Fruit fly (Drosophila melanogaster) whole organism, pupa: Measurements from ENCODE around the gene GluRIA.

Experiments
- CG10348 ChIP-seq: fragments of 200-800 bp; sonication (Bioruptor generic); IDR thresholded peaks from 2 replicates; pipeline ENCODE4 v1.3.6; 2022; ENCODE audit warnings: missing biosample characterization, missing genetic modification characterization
- CG12605 ChIP-seq: fragments of 200-800 bp; sonication (Bioruptor generic); IDR thresholded peaks from 2 replicates; pipeline ENCODE4 v1.3.6; 2022; ENCODE audit warnings: missing biosample characterization, missing genetic modification characterization
- CG13204 ChIP-seq: fragments of 200-800 bp; sonication (Bioruptor generic); optimal IDR thresholded peaks from 2 replicates; lab custom pipeline; 2018; ENCODE audit warnings: missing biosample characterization, mild to moderate bottlenecking, missing genetic modification characterization, moderate library complexity
- CG14655 ChIP-seq: fragments of 200-800 bp; sonication (Bioruptor generic); optimal IDR thresholded peaks from 3 replicates; lab custom pipeline; 2017; ENCODE audit warnings: mild to moderate bottlenecking, missing biosample characterization, missing genetic modification reagents, missing genetic modification characterization
- CG15710 ChIP-seq: fragments of 200-800 bp; sonication (Bioruptor generic); optimal IDR thresholded peaks from 2 replicates; lab custom pipeline; 2018; ENCODE audit warnings: missing biosample characterization, mild to moderate bottlenecking, missing genetic modification characterization, moderate library complexity
- CG17806 ChIP-seq: fragments of 200-800 bp; sonication (Bioruptor generic); optimal IDR thresholded peaks from 2 replicates; lab custom pipeline; 2018; ENCODE audit warnings: missing biosample characterization, mild to moderate bottlenecking, missing genetic modification characterization, moderate library complexity
- CG32121 ChIP-seq: fragments of 200-800 bp; sonication (Bioruptor generic); IDR thresholded peaks from 2 replicates; pipeline ENCODE4 v1.3.6; 2022; ENCODE audit warnings: missing biosample characterization, missing genetic modification characterization
- CG34367 ChIP-seq: fragments of 200-800 bp; sonication (Bioruptor generic); optimal IDR thresholded peaks from 2 replicates; lab custom pipeline; 2018; ENCODE audit warnings: missing biosample characterization, mild to moderate bottlenecking, missing genetic modification characterization
- CG4496 ChIP-seq: fragments of 200-800 bp; sonication (Bioruptor generic); IDR thresholded peaks from 3 replicates; pipeline ENCODE4 v1.3.6; 2022; ENCODE audit warnings: missing biosample characterization, missing genetic modification characterization
- CG8159 ChIP-seq: fragments of 200-800 bp; sonication (Bioruptor generic); optimal IDR thresholded peaks from 3 replicates; lab custom pipeline; 2018; ENCODE audit warnings: missing biosample characterization, mild to moderate bottlenecking, missing genetic modification characterization, moderate library complexity
- CG8301 ChIP-seq: fragments of 200-800 bp; sonication (Bioruptor generic); optimal IDR thresholded peaks from 2 replicates; lab custom pipeline; 2018; ENCODE audit warnings: missing biosample characterization, mild to moderate bottlenecking, missing genetic modification characterization
- CG9948 ChIP-seq: fragments of 200-800 bp; sonication (Bioruptor generic); optimal IDR thresholded peaks from 2 replicates; lab custom pipeline; 2018; ENCODE audit warnings: missing biosample characterization, mild to moderate bottlenecking, missing genetic modification characterization, moderate library complexity
- D1 ChIP-seq: fragments of 200-800 bp; sonication (Bioruptor generic); optimal IDR thresholded peaks from 2 replicates; lab custom pipeline; 2018; ENCODE audit warnings: missing biosample characterization, mild to moderate bottlenecking, missing genetic modification characterization, moderate library complexity
- EcR ChIP-seq: fragments of 200-800 bp; sonication (Bioruptor generic); optimal IDR thresholded peaks from 3 replicates; lab custom pipeline; 2019; ENCODE audit warnings: missing biosample characterization, missing genetic modification characterization, mild to moderate bottlenecking, moderate library complexity, missing genetic modification reagents
- Ets98B ChIP-seq: fragments of 200-800 bp; sonication (Bioruptor generic); IDR thresholded peaks from 2 replicates; pipeline ENCODE4 v1.3.6; 2022; ENCODE audit warnings: missing biosample characterization, missing genetic modification characterization
- Pif1A ChIP-seq: fragments of 200-800 bp; sonication (Bioruptor generic); optimal IDR thresholded peaks from 3 replicates; lab custom pipeline; 2016; ENCODE audit warnings: missing biosample characterization, missing genetic modification characterization
- Pif1B ChIP-seq: fragments of 200-800 bp; sonication (Bioruptor generic); optimal IDR thresholded peaks from 3 replicates; lab custom pipeline; 2016; ENCODE audit warnings: missing biosample characterization, missing genetic modification characterization
- Snoo ChIP-seq: fragments of 200-800 bp; sonication (Bioruptor generic); optimal IDR thresholded peaks from 3 replicates; lab custom pipeline; 2017; ENCODE audit warnings: missing biosample characterization, mild to moderate bottlenecking, missing genetic modification characterization, inconsistent platforms
- fd96Ca ChIP-seq: fragments of 200-800 bp; sonication (Bioruptor generic); IDR thresholded peaks from 3 replicates; pipeline ENCODE4 v1.3.6; 2022; ENCODE audit warnings: missing biosample characterization, missing genetic modification characterization
- gl ChIP-seq: fragments of 200-800 bp; sonication (Bioruptor generic); optimal IDR thresholded peaks from 2 replicates; lab custom pipeline; 2018; ENCODE audit warnings: missing biosample characterization, mild to moderate bottlenecking, missing genetic modification characterization
- rn ChIP-seq: fragments of 200-800 bp; sonication (Bioruptor generic); IDR thresholded peaks from 2 replicates; pipeline ENCODE4 v1.3.6; 2022; ENCODE audit warnings: missing biosample characterization, missing genetic modification characterization

The GluRIA gene

DNA sequence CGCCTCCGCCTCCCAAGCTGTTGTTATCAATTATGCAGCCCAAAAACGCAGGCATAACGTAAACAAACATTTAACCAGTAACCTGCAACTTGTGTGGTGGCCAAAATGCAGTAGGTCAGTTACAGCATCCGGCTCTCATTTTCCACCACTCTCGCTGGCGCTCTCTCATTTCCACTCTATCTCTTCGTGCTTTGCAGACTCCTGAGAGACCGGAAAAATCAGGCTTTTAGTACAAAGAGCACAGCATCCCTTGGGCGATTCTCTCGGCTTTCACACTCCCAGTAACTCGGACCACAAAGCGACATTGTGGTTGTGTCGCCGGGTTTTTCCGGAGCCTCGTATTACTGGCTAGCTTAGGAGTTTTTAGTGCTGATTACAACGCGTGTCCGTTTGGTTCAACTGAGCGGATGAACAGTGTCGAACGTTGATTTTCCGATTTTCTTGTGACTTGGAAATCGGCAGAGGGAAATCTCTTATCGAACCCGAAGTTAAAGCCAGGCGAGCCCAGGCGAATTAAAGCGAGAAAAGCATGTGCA, at the start of gene GluRIA:
GluRIA (plus strand) TSS at position 364 of the 536 bp plus-strand sequence.
- no peak for TF ChIP-seq rn (GFP tag; lab: Robert Waterston, UW)
- no peak for TF ChIP-seq Pif1A (GFP tag; lab: Kevin White, UChicago)
- peak; percentile 39; the same call in 1 of the 2 replicates for TF ChIP-seq Ets98B (GFP tag; lab: Robert Waterston, UW)
- no peak for TF ChIP-seq gl (tag; lab: Kevin White, UChicago)
- TF ChIP-seq CG13204 (GFP tag; lab: Kevin White, UChicago), result no peak

DNA sequence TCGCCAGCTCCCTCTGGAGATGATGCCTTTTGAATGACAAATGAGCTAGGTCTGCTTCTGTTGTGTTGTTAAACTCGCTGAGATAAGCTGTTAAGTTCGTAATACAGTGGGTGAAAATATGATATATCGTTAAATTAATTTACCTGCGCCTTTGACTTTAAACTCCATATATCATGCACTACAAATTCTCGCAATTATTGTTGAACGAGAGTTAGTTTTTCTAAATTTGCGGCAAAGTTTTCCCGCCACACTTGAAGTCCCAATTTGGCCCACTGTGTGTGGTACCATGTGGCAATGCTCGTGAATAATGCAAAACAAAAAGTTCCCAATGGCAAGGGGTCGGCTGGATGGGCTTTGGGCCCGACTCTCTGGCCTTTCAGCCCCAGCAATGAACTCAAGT, 47.1 kb upstream of the GluRIA start:
- TF ChIP-seq rn (GFP tag; lab: Robert Waterston, UW), result no peak
- no peak for TF ChIP-seq Snoo (tag; lab: Kevin White, UChicago)
- no peak for TF ChIP-seq CG13204 (GFP tag; lab: Kevin White, UChicago)
- TF ChIP-seq CG15710, result no peak
- no peak for TF ChIP-seq CG9948 (tag; lab: Kevin White, UChicago)
- peak; percentile 84 for TF ChIP-seq fd96Ca (GFP tag; lab: Robert Waterston, UW)
- no peak for TF ChIP-seq CG17806 (tag; lab: Kevin White, UChicago)
- peak; percentile 67 for TF ChIP-seq CG12605 (GFP tag; lab: Robert Waterston, UW)
- TF ChIP-seq CG4496, result peak; percentile 80; the same call in 2 of the 3 replicates
- peak; percentile 37 for TF ChIP-seq CG14655 (GFP tag; lab: Kevin White, UChicago)
- TF ChIP-seq CG10348 (GFP tag; lab: Robert Waterston, UW), result 0 out of 2 replicates have a peak, but pooled peaks have one; percentile 11
- peak; percentile 76 for TF ChIP-seq CG8159
- TF ChIP-seq CG34367 (tag; lab: Kevin White, UChicago), result peak; percentile 49
- peak; percentile 72 for TF ChIP-seq CG32121
- TF ChIP-seq Ets98B (GFP tag; lab: Robert Waterston, UW), result peak; percentile 72
- no peak for TF ChIP-seq gl (tag; lab: Kevin White, UChicago)
- no peak for TF ChIP-seq EcR (GFP tag; lab: Kevin White, UChicago)
- no peak for TF ChIP-seq CG8301 (tag; lab: Kevin White, UChicago)
- peak; percentile 73 for TF ChIP-seq Pif1A (GFP tag; lab: Kevin White, UChicago)
- peak; percentile 52 for TF ChIP-seq Pif1B (GFP tag; lab: Kevin White, UChicago)
- no peak for TF ChIP-seq D1 (tag; lab: Kevin White, UChicago)

DNA sequence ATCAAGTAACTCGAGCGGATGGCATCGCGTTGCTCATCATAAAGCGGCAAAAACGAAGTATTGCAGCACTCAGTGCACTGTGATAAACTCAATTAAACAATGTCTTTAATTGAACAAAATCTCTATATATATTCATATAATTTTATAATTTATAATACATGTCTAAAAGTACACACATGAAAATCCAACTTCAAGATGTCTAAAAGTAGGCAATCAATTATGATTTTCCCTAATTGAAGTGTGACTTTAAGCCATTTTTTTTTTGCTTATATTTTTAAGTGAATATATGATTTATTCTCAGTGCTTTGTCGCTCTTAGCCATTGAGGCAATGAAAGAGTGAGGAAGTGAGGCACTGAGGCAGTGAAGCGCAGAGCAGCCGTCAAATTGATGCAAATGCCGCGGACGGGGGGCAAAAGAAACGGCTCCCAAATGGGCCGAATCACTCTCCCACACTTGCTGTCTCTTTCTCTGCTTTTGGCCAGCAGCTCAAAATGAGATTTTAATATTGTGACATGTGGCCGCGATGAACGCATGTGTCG, 46.4 kb upstream of the GluRIA start:
- no peak for TF ChIP-seq CG12605 (GFP tag; lab: Robert Waterston, UW)
- TF ChIP-seq CG9948 (tag; lab: Kevin White, UChicago), result peak; percentile 2
- no peak for TF ChIP-seq D1 (tag; lab: Kevin White, UChicago)
- TF ChIP-seq CG14655 (GFP tag; lab: Kevin White, UChicago), result peak; percentile 12
- no peak for TF ChIP-seq CG32121
- no peak for TF ChIP-seq EcR (GFP tag; lab: Kevin White, UChicago)
- TF ChIP-seq CG8159, result peak; percentile 30
- no peak for TF ChIP-seq CG8301 (tag; lab: Kevin White, UChicago)
- peak; percentile 7 for TF ChIP-seq CG17806 (tag; lab: Kevin White, UChicago)
- no peak for TF ChIP-seq CG34367 (tag; lab: Kevin White, UChicago)
- TF ChIP-seq CG4496, result 0 out of 3 replicates have a peak, but pooled peaks have one; percentile 17
- TF ChIP-seq rn (GFP tag; lab: Robert Waterston, UW), result no peak

DNA sequence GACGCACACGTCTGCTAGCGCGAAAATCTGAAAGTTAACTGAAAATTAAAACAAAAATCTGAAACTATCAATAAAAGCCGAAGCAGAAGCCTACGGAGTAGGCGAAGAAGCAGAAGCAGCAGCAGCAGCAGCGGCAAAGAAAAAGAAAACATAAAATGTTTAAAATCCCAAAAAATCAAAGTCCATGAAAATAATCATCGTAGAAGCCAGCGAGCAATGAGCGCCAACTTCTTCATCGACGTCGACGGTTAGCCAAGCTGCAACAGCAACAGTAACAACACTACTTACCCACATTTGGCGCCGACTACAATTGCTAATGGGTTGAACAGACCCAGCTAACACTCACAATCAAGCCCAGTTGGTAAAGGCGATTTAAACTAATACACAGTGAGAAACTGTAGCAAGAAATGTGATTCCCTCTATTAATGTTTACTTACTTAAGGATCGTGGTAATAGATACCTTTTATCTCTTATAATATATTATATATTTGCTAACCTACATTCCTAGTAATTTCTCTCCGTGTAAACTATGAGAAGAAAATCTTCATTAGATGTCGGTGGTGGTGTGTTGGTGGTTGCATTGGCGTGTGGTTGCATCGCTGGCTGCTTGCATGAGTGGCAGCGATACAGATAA, 34.3 kb upstream of the GluRIA start, which contains the start of gene jv:
jv (minus strand) TSS at position 51 of the 634 bp plus-strand sequence.
- TF ChIP-seq CG9948 (tag; lab: Kevin White, UChicago) (no peak), CG8301 (tag; lab: Kevin White, UChicago) (no peak), Pif1A (GFP tag; lab: Kevin White, UChicago) (no peak), CG12605 (GFP tag; lab: Robert Waterston, UW) (peak; percentile 13; the same call in 1 of the 2 replicates), CG14655 (GFP tag; lab: Kevin White, UChicago) (peak; percentile 47), Pif1B (GFP tag; lab: Kevin White, UChicago) (no peak), CG8159 (no peak), CG4496 (0 out of 3 replicates have a peak, but pooled peaks have one; percentile 45), gl (tag; lab: Kevin White, UChicago) (no peak), fd96Ca (GFP tag; lab: Robert Waterston, UW) (0 out of 3 replicates have a peak, but pooled peaks have one; percentile 8), Ets98B (GFP tag; lab: Robert Waterston, UW) (peak; percentile 62), CG17806 (tag; lab: Kevin White, UChicago) (no peak), rn (GFP tag; lab: Robert Waterston, UW) (no peak)

DNA sequence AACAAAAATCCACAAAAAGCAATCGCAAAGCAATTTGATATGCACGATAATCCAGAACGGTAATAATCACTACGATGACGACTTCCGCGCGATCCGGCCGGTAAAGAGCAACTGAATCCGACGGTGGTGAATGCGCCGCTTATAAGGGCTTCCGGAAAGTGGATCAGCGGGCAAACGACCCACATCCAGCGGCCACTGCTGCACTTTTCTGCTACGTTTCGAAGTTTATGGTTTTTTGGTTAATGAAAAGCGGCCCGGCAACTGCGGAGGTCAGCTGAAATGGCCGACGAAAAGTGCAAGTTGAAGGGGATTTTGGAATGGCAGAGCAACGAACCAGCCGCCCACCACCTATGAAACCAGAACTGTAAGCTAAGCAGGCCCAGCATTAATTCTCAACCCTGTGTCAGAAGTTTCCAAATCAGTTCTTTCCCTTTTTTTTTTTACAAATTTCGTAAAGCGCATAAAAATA, 20.5 kb upstream of the GluRIA start, which contains the start of the genes ndl and Rexo5:
ndl (minus strand) TSS at position 101 of the 469 bp plus-strand sequence.
Rexo5 (plus strand) TSS at position 419 of the 469 bp plus-strand sequence.
- TF ChIP-seq CG12605 (GFP tag; lab: Robert Waterston, UW), result no peak
- no peak for TF ChIP-seq Snoo (tag; lab: Kevin White, UChicago)
- no peak for TF ChIP-seq CG34367 (tag; lab: Kevin White, UChicago)
- TF ChIP-seq D1 (tag; lab: Kevin White, UChicago), result no peak
- TF ChIP-seq CG32121, result no peak
- TF ChIP-seq CG13204 (GFP tag; lab: Kevin White, UChicago), result no peak
- no peak for TF ChIP-seq CG17806 (tag; lab: Kevin White, UChicago)
- TF ChIP-seq gl (tag; lab: Kevin White, UChicago), result no peak
- TF ChIP-seq CG8301 (tag; lab: Kevin White, UChicago), result no peak
- TF ChIP-seq CG10348 (GFP tag; lab: Robert Waterston, UW), result no peak
- no peak for TF ChIP-seq Pif1B (GFP tag; lab: Kevin White, UChicago)
- no peak for TF ChIP-seq CG14655 (GFP tag; lab: Kevin White, UChicago)
- no peak for TF ChIP-seq fd96Ca (GFP tag; lab: Robert Waterston, UW)
- no peak for TF ChIP-seq Pif1A (GFP tag; lab: Kevin White, UChicago)
- TF ChIP-seq CG8159, result no peak
- TF ChIP-seq CG15710, result no peak
- no peak for TF ChIP-seq CG9948 (tag; lab: Kevin White, UChicago)
- no peak for TF ChIP-seq rn (GFP tag; lab: Robert Waterston, UW)
- no peak for TF ChIP-seq EcR (GFP tag; lab: Kevin White, UChicago)
